Fruit fly (Drosophila melanogaster) whole organism, pupa: ENCODE results near the gene UbcE2H.

Experiments
- CG10348 ChIP-seq: fragments of 200-800 bp; sonication (Bioruptor generic); IDR thresholded peaks from 2 replicates; pipeline ENCODE4 v1.3.6; 2022; ENCODE audit warnings: missing biosample characterization, missing genetic modification characterization
- CG12605 ChIP-seq: fragments of 200-800 bp; sonication (Bioruptor generic); IDR thresholded peaks from 2 replicates; pipeline ENCODE4 v1.3.6; 2022; ENCODE audit warnings: missing biosample characterization, missing genetic modification characterization
- CG13204 ChIP-seq: fragments of 200-800 bp; sonication (Bioruptor generic); optimal IDR thresholded peaks from 2 replicates; lab custom pipeline; 2018; ENCODE audit warnings: missing biosample characterization, mild to moderate bottlenecking, missing genetic modification characterization, moderate library complexity
- CG14655 ChIP-seq: fragments of 200-800 bp; sonication (Bioruptor generic); optimal IDR thresholded peaks from 3 replicates; lab custom pipeline; 2017; ENCODE audit warnings: mild to moderate bottlenecking, missing biosample characterization, missing genetic modification reagents, missing genetic modification characterization
- CG15710 ChIP-seq: fragments of 200-800 bp; sonication (Bioruptor generic); optimal IDR thresholded peaks from 2 replicates; lab custom pipeline; 2018; ENCODE audit warnings: missing biosample characterization, mild to moderate bottlenecking, missing genetic modification characterization, moderate library complexity
- CG17806 ChIP-seq: fragments of 200-800 bp; sonication (Bioruptor generic); optimal IDR thresholded peaks from 2 replicates; lab custom pipeline; 2018; ENCODE audit warnings: missing biosample characterization, mild to moderate bottlenecking, missing genetic modification characterization, moderate library complexity
- CG32121 ChIP-seq: fragments of 200-800 bp; sonication (Bioruptor generic); IDR thresholded peaks from 2 replicates; pipeline ENCODE4 v1.3.6; 2022; ENCODE audit warnings: missing biosample characterization, missing genetic modification characterization
- CG34367 ChIP-seq: fragments of 200-800 bp; sonication (Bioruptor generic); optimal IDR thresholded peaks from 2 replicates; lab custom pipeline; 2018; ENCODE audit warnings: missing biosample characterization, mild to moderate bottlenecking, missing genetic modification characterization
- CG4496 ChIP-seq: fragments of 200-800 bp; sonication (Bioruptor generic); IDR thresholded peaks from 3 replicates; pipeline ENCODE4 v1.3.6; 2022; ENCODE audit warnings: missing biosample characterization, missing genetic modification characterization
- CG8159 ChIP-seq: fragments of 200-800 bp; sonication (Bioruptor generic); optimal IDR thresholded peaks from 3 replicates; lab custom pipeline; 2018; ENCODE audit warnings: missing biosample characterization, mild to moderate bottlenecking, missing genetic modification characterization, moderate library complexity
- CG8301 ChIP-seq: fragments of 200-800 bp; sonication (Bioruptor generic); optimal IDR thresholded peaks from 2 replicates; lab custom pipeline; 2018; ENCODE audit warnings: missing biosample characterization, mild to moderate bottlenecking, missing genetic modification characterization
- CG9948 ChIP-seq: fragments of 200-800 bp; sonication (Bioruptor generic); optimal IDR thresholded peaks from 2 replicates; lab custom pipeline; 2018; ENCODE audit warnings: missing biosample characterization, mild to moderate bottlenecking, missing genetic modification characterization, moderate library complexity
- D1 ChIP-seq: fragments of 200-800 bp; sonication (Bioruptor generic); optimal IDR thresholded peaks from 2 replicates; lab custom pipeline; 2018; ENCODE audit warnings: missing biosample characterization, mild to moderate bottlenecking, missing genetic modification characterization, moderate library complexity
- EcR ChIP-seq: fragments of 200-800 bp; sonication (Bioruptor generic); optimal IDR thresholded peaks from 3 replicates; lab custom pipeline; 2019; ENCODE audit warnings: missing biosample characterization, missing genetic modification characterization, mild to moderate bottlenecking, moderate library complexity, missing genetic modification reagents
- Ets98B ChIP-seq: fragments of 200-800 bp; sonication (Bioruptor generic); IDR thresholded peaks from 2 replicates; pipeline ENCODE4 v1.3.6; 2022; ENCODE audit warnings: missing biosample characterization, missing genetic modification characterization
- Pif1A ChIP-seq: fragments of 200-800 bp; sonication (Bioruptor generic); optimal IDR thresholded peaks from 3 replicates; lab custom pipeline; 2016; ENCODE audit warnings: missing biosample characterization, missing genetic modification characterization
- Pif1B ChIP-seq: fragments of 200-800 bp; sonication (Bioruptor generic); optimal IDR thresholded peaks from 3 replicates; lab custom pipeline; 2016; ENCODE audit warnings: missing biosample characterization, missing genetic modification characterization
- Snoo ChIP-seq: fragments of 200-800 bp; sonication (Bioruptor generic); optimal IDR thresholded peaks from 3 replicates; lab custom pipeline; 2017; ENCODE audit warnings: missing biosample characterization, mild to moderate bottlenecking, missing genetic modification characterization, inconsistent platforms
- fd96Ca ChIP-seq: fragments of 200-800 bp; sonication (Bioruptor generic); IDR thresholded peaks from 3 replicates; pipeline ENCODE4 v1.3.6; 2022; ENCODE audit warnings: missing biosample characterization, missing genetic modification characterization
- gl ChIP-seq: fragments of 200-800 bp; sonication (Bioruptor generic); optimal IDR thresholded peaks from 2 replicates; lab custom pipeline; 2018; ENCODE audit warnings: missing biosample characterization, mild to moderate bottlenecking, missing genetic modification characterization
- rn ChIP-seq: fragments of 200-800 bp; sonication (Bioruptor generic); IDR thresholded peaks from 2 replicates; pipeline ENCODE4 v1.3.6; 2022; ENCODE audit warnings: missing biosample characterization, missing genetic modification characterization

The UbcE2H gene

DNA sequence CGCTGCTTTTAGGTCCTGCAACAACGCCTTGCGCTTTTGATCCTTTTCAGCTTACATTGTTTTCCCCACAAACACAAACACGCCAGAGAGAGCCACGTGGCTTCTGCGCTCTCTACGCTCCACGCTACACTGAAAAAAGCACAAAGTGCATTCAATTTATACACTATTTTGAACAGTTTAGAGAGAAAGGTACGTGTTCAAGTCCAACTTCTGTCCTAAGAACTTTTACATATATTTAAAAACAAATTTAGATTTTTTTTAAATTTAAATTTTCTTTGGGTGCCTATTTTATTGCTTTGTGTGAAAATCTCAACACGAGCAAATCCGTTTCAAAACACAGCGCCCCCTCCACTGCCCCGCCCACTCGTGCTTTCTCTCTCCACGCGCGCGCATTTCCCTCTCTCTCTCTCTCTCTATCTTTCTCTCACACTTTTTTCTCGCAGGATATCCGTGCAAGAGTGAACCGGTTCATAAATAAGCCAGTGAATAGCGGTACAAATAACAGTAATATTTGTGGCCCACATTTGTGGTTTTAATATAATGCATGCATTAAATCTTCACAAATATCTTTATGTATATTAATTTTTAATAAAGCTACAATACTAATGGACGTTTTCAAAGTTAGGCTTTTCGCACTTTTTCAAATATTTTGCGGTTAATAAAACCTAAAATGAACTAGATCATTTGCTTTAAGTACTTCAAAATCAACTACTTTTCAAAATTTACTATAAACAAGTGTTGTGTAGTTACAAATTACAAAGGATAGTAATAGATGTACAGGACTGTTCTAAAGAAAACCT, 6.4 kb upstream of the UbcE2H start:
- TF ChIP-seq rn (GFP tag; lab: Robert Waterston, UW) = peak; percentile 25; the same call in 1 of the 2 replicates
- TF ChIP-seq EcR (GFP tag; lab: Kevin White, UChicago) = no peak
- peak; percentile 78 for TF ChIP-seq Pif1A
- peak; percentile 55 for TF ChIP-seq gl (tag; lab: Kevin White, UChicago)
- peak; percentile 70 for TF ChIP-seq Pif1B
- TF ChIP-seq CG17806 = peak; percentile 79
- peak; percentile 77 for TF ChIP-seq CG15710 (tag; lab: Kevin White, UChicago)
- TF ChIP-seq CG8301 (tag; lab: Kevin White, UChicago) = peak; percentile 75
- peak; percentile 93 for TF ChIP-seq CG4496 (GFP tag; lab: Robert Waterston, UW)
- peak; percentile 83 for TF ChIP-seq CG14655 (GFP tag; lab: Kevin White, UChicago)
- peak; percentile 71 for TF ChIP-seq CG34367
- peak; percentile 34 for TF ChIP-seq D1 (tag; lab: Kevin White, UChicago)
- peak; percentile 87 for TF ChIP-seq CG32121 (GFP tag; lab: Robert Waterston, UW)
- peak; percentile 91 for TF ChIP-seq Ets98B (GFP tag; lab: Robert Waterston, UW)
- TF ChIP-seq fd96Ca = peak; percentile 84
- 0 out of 2 replicates have a peak, but pooled peaks have one; percentile 24 for TF ChIP-seq CG10348
- peak; percentile 81 for TF ChIP-seq CG9948 (tag; lab: Kevin White, UChicago)
- peak; percentile 85 for TF ChIP-seq CG12605
- peak; percentile 82 for TF ChIP-seq CG8159 (tag; lab: Kevin White, UChicago)
- TF ChIP-seq CG13204 (GFP tag; lab: Kevin White, UChicago) = peak; percentile 46
- TF ChIP-seq Snoo (tag; lab: Kevin White, UChicago) = peak; percentile 54

DNA sequence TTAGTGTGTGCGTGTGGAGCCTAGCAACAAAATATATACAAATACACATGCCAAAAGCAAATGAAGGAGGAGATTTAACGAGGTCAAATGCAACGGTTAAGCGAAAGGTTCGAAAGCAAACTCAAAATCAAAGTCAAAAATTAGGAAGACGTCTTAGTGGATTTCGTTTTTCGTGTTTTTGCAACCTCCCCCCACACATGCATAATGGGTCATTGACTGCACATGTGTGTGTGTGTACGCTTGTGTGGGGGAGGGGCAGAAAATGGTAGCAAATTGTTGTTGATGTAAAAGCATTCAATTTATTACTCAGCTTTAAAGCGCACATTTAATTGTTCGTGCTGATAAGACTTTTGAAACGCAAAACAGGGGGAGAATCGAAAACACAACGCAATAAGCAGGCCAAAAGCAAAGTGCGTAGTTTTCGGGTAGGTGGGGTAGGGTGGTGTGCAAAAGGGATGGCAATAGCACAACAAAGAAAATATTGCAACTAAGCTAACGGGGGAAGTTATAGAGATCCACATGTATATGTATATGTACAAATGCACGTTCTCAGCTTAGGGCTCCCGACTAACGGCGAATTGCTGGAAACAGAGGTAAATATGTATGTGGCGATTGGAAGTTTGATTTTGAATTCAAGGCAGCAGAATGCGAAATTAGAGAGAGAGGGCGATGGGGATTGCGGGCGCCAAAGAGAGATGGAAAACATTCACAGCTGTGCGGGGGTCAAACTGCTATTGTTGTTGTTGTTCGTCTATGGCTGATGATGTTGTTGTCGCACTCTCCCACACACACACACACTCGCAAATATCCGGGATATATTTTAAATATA, 757 bp downstream of the UbcE2H start:
- TF ChIP-seq EcR (GFP tag; lab: Kevin White, UChicago) (peak; percentile 93), CG8159 (tag; lab: Kevin White, UChicago) (peak; percentile 35), gl (tag; lab: Kevin White, UChicago) (no peak)

DNA sequence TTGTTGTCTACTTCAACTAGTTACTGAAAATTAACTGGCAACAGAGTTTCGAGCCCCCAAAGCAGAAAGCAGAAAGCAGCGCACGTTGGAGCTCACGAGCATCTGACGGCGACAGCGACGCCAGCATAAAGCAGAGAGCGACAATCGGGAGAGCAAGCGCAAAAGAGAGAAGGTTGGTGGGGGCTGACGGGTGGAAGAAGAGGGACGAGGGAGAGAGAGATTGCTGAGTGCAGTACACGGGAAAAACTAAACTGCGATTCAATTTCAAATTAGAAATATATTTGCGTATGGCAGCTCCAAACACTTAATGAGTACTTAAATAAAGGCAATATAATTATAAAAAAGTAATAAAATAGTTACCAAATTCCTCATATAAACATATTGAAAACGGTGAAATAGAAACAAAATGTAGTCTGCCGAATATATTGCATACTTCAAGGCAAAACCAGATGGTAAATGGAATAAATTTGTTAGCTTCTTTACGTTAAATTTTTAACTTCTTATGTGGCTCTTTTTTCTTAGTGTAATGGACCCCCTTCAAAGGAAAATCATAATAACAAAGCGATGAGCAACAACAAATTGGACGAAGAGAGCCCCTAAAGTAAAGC, 1.7 kb downstream of the UbcE2H start:
- TF ChIP-seq EcR (GFP tag; lab: Kevin White, UChicago) (no peak), Pif1B (peak; percentile 93), Ets98B (GFP tag; lab: Robert Waterston, UW) (peak; percentile 93), CG34367 (peak; percentile 92), Snoo (tag; lab: Kevin White, UChicago) (peak; percentile 94), fd96Ca (peak; percentile 72; the same call in 2 of the 3 replicates), Pif1A (peak; percentile 91), gl (tag; lab: Kevin White, UChicago) (peak; percentile 84), CG4496 (GFP tag; lab: Robert Waterston, UW) (peak; percentile 95), D1 (tag; lab: Kevin White, UChicago) (peak; percentile 87), CG12605 (peak; percentile 90), rn (GFP tag; lab: Robert Waterston, UW) (peak; percentile 83), CG15710 (tag; lab: Kevin White, UChicago) (peak; percentile 97), CG10348 (peak; percentile 85), CG13204 (GFP tag; lab: Kevin White, UChicago) (peak; percentile 87), CG17806 (peak; percentile 95), CG8159 (tag; lab: Kevin White, UChicago) (peak; percentile 97), CG14655 (GFP tag; lab: Kevin White, UChicago) (peak; percentile 98), CG32121 (GFP tag; lab: Robert Waterston, UW) (peak; percentile 95), CG9948 (tag; lab: Kevin White, UChicago) (peak; percentile 95), CG8301 (tag; lab: Kevin White, UChicago) (peak; percentile 95)
- TF ChIP-seq, all 21 proteins: peak for 20

DNA sequence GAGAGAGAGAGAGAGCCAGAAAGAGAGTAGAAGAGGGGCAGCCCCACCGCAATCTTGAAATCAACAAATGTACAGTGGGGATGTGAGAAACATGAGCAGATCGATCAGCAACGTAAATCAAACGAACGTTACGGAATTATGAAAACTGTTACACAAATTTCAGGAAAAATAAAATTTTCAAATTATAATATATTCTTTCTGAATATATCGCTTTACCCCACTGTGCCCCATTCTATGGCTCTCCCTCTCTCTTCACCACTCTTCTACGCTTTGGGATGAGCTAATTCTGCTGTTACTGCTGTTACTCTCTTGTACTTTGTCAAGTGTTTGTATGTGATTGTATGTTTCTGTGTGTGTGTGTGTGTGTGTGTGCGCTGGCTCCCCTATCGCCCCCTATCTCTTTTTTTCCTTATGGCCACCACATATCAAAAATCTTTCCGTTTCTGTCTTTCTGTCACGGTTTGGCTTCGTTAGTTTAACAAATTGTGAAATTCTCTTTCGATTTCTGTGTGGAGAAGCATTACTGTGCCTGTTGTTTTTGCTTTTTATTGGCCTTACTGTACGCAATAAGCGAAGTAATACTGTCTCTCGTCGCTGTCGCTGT, 2.7 kb downstream of the UbcE2H start:
- peak; percentile 98 for TF ChIP-seq CG12605
- TF ChIP-seq CG17806 = peak; percentile 95
- peak; percentile 28 for TF ChIP-seq EcR (GFP tag; lab: Kevin White, UChicago)
- TF ChIP-seq CG8301 (tag; lab: Kevin White, UChicago) = peak; percentile 96
- peak; percentile 95 for TF ChIP-seq CG34367
- peak; percentile 94 for TF ChIP-seq CG9948 (tag; lab: Kevin White, UChicago)
- TF ChIP-seq fd96Ca = peak; percentile 99
- peak; percentile 83 for TF ChIP-seq D1 (tag; lab: Kevin White, UChicago)
- peak; percentile 94 for TF ChIP-seq Snoo (tag; lab: Kevin White, UChicago)
- peak; percentile 86 for TF ChIP-seq gl (tag; lab: Kevin White, UChicago)
- TF ChIP-seq rn (GFP tag; lab: Robert Waterston, UW) = peak; percentile 97
- TF ChIP-seq CG14655 (GFP tag; lab: Kevin White, UChicago) = peak; percentile 97
- peak; percentile 92 for TF ChIP-seq CG15710 (tag; lab: Kevin White, UChicago)
- TF ChIP-seq CG10348 = peak; percentile 91
- TF ChIP-seq CG13204 (GFP tag; lab: Kevin White, UChicago) = peak; percentile 84
- peak; percentile 97 for TF ChIP-seq Pif1B
- TF ChIP-seq CG4496 (GFP tag; lab: Robert Waterston, UW) = peak; percentile 99
- TF ChIP-seq Ets98B (GFP tag; lab: Robert Waterston, UW) = peak; percentile 99
- peak; percentile 98 for TF ChIP-seq CG32121 (GFP tag; lab: Robert Waterston, UW)
- TF ChIP-seq CG8159 (tag; lab: Kevin White, UChicago) = peak; percentile 94
- peak; percentile 96 for TF ChIP-seq Pif1A
